Fruit fly (Drosophila melanogaster) whole organism, prepupa: ENCODE measurements around the gene CG6325.

Experiments
- Blimp-1 ChIP-seq: fragments of 200-800 bp; sonication (Bioruptor generic); optimal IDR thresholded peaks from 3 replicates; lab custom pipeline; 2017; ENCODE audit warnings: missing biosample characterization, missing genetic modification characterization, mild to moderate bottlenecking, moderate library complexity, missing genetic modification reagents
- CG10631 ChIP-seq: fragments of 200-800 bp; sonication (Bioruptor generic); optimal IDR thresholded peaks from 2 replicates; lab custom pipeline; 2016; ENCODE audit warnings: missing biosample characterization, missing genetic modification characterization
- CG10669 ChIP-seq: fragments of 200-800 bp; sonication (Bioruptor generic); optimal IDR thresholded peaks from 3 replicates; lab custom pipeline; 2018; ENCODE audit warnings: missing biosample characterization, mild to moderate bottlenecking, missing genetic modification characterization, moderate library complexity
- CG11294 ChIP-seq: fragments of 200-800 bp; sonication (Bioruptor generic); IDR thresholded peaks from 2 replicates; pipeline ENCODE4 v1.3.6; 2022; ENCODE audit warnings: missing biosample characterization, missing genetic modification characterization
- CG11762 ChIP-seq: fragments of 200-800 bp; sonication (Bioruptor generic); optimal IDR thresholded peaks from 3 replicates; lab custom pipeline; 2016; ENCODE audit warnings: missing biosample characterization, missing genetic modification characterization; ENCODE audit not compliant: insufficient read depth
- CG11902 ChIP-seq: fragments of 200-800 bp; sonication (Bioruptor generic); optimal IDR thresholded peaks from 3 replicates; lab custom pipeline; 2016; ENCODE audit warnings: missing biosample characterization, missing genetic modification characterization
- CG1621 ChIP-seq: fragments of 200-800 bp; sonication (Bioruptor generic); optimal IDR thresholded peaks from 3 replicates; lab custom pipeline; 2018; ENCODE audit warnings: missing biosample characterization, mild to moderate bottlenecking, missing genetic modification characterization
- CG16779 ChIP-seq: fragments of 200-800 bp; sonication (Bioruptor generic); optimal IDR thresholded peaks from 3 replicates; lab custom pipeline; 2017; ENCODE audit warnings: missing biosample characterization, mild to moderate bottlenecking, missing genetic modification characterization
- CG3032 ChIP-seq: fragments of 200-800 bp; optimal IDR thresholded peaks from 2 replicates; lab custom pipeline; 2019; ENCODE audit warnings: missing biosample characterization, mild to moderate bottlenecking, missing genetic modification characterization, moderate library complexity
- CG32006 ChIP-seq: fragments of 200-800 bp; sonication (Bioruptor generic); optimal IDR thresholded peaks from 3 replicates; lab custom pipeline; 2017; ENCODE audit warnings: missing biosample characterization, mild to moderate bottlenecking, missing genetic modification characterization
- CG34406 ChIP-seq: fragments of 200-800 bp; sonication (Bioruptor generic); optimal IDR thresholded peaks from 3 replicates; lab custom pipeline; 2016; ENCODE audit warnings: missing biosample characterization, missing genetic modification characterization
- CG3919 ChIP-seq: fragments of 200-800 bp; sonication (Bioruptor generic); optimal IDR thresholded peaks from 3 replicates; lab custom pipeline; 2016; ENCODE audit warnings: missing biosample characterization, missing genetic modification characterization
- CG6163 ChIP-seq: fragments of 200-800 bp; sonication (Bioruptor generic); IDR thresholded peaks from 3 replicates; pipeline ENCODE4 v1.3.6; 2022; ENCODE audit warnings: missing biosample characterization, missing genetic modification characterization
- CG6276 ChIP-seq: fragments of 200-800 bp; sonication (Bioruptor generic); optimal IDR thresholded peaks from 2 replicates; lab custom pipeline; 2017; ENCODE audit warnings: missing biosample characterization, mild to moderate bottlenecking, missing genetic modification characterization
- CG6792 ChIP-seq: fragments of 200-800 bp; sonication (Bioruptor generic); optimal IDR thresholded peaks from 3 replicates; lab custom pipeline; 2016; ENCODE audit warnings: missing biosample characterization, missing genetic modification characterization
- CG6808 ChIP-seq: fragments of 200-800 bp; sonication (Bioruptor generic); optimal IDR thresholded peaks from 3 replicates; lab custom pipeline; 2017; ENCODE audit warnings: missing biosample characterization, missing genetic modification characterization, mild to moderate bottlenecking, moderate library complexity, missing genetic modification reagents
- CG6854 ChIP-seq: fragments of 200-800 bp; sonication (Bioruptor generic); optimal IDR thresholded peaks from 2 replicates; lab custom pipeline; 2017; ENCODE audit warnings: missing biosample characterization, mild to moderate bottlenecking, missing genetic modification characterization
- CG8319 ChIP-seq: fragments of 200-800 bp; sonication (Bioruptor generic); optimal IDR thresholded peaks from 3 replicates; lab custom pipeline; 2016; ENCODE audit warnings: missing biosample characterization, missing genetic modification characterization
- CG8632 ChIP-seq: fragments of 200-800 bp; sonication (Bioruptor generic); optimal IDR thresholded peaks from 3 replicates; lab custom pipeline; 2016; ENCODE audit warnings: missing biosample characterization, missing genetic modification characterization
- CG9139 ChIP-seq: fragments of 200-800 bp; sonication (Bioruptor generic); optimal IDR thresholded peaks from 3 replicates; lab custom pipeline; 2017; ENCODE audit warnings: missing biosample characterization, mild to moderate bottlenecking, missing genetic modification characterization
- Eip75B ChIP-seq: fragments of 200-800 bp; sonication (Bioruptor generic); optimal IDR thresholded peaks from 3 replicates; lab custom pipeline; 2016; ENCODE audit warnings: missing biosample characterization, missing genetic modification characterization
- Eip93F ChIP-seq: fragments of 200-800 bp; sonication (Bioruptor generic); optimal IDR thresholded peaks from 2 replicates; lab custom pipeline; 2016; ENCODE audit warnings: missing biosample characterization, mild to moderate bottlenecking, missing genetic modification characterization
- Ets21C ChIP-seq: fragments of 200-800 bp; sonication (Bioruptor generic); optimal IDR thresholded peaks from 3 replicates; lab custom pipeline; 2016; ENCODE audit warnings: missing biosample characterization, missing genetic modification characterization
- Ets96B ChIP-seq: fragments of 200-800 bp; optimal IDR thresholded peaks from 2 replicates; lab custom pipeline; 2019; ENCODE audit warnings: missing biosample characterization, mild to moderate bottlenecking, missing genetic modification characterization, moderate library complexity
- Hr38 ChIP-seq: sonication (Bioruptor generic); optimal IDR thresholded peaks from 2 replicates; lab custom pipeline; 2016; ENCODE audit warnings: missing biosample characterization, missing genetic modification characterization
- Hr39 ChIP-seq: fragments of 200-800 bp; sonication (Bioruptor generic); optimal IDR thresholded peaks from 2 replicates; lab custom pipeline; 2016; ENCODE audit warnings: missing biosample characterization, missing genetic modification characterization
- Hr4 ChIP-seq: fragments of 200-800 bp; sonication (Bioruptor generic); optimal IDR thresholded peaks from 3 replicates; lab custom pipeline; 2016; ENCODE audit warnings: missing biosample characterization, missing genetic modification characterization
- Lpt ChIP-seq: fragments of 200-800 bp; sonication (Bioruptor generic); optimal IDR thresholded peaks from 3 replicates; lab custom pipeline; 2016; ENCODE audit warnings: missing biosample characterization, missing genetic modification characterization
- OdsH ChIP-seq: fragments of 200-800 bp; sonication (Bioruptor generic); optimal IDR thresholded peaks from 3 replicates; lab custom pipeline; 2016; ENCODE audit warnings: missing biosample characterization, missing genetic modification characterization
- Smox ChIP-seq: fragments of 200-800 bp; sonication (Bioruptor generic); optimal IDR thresholded peaks from 3 replicates; lab custom pipeline; 2016; ENCODE audit warnings: missing biosample characterization, missing genetic modification characterization
- Sox102F ChIP-seq: fragments of 200-800 bp; sonication (Bioruptor generic); optimal IDR thresholded peaks from 2 replicates; lab custom pipeline; 2016; ENCODE audit warnings: missing biosample characterization, mild to moderate bottlenecking, missing genetic modification characterization
- Sox15 ChIP-seq: fragments of 200-800 bp; sonication (Bioruptor generic); optimal IDR thresholded peaks from 3 replicates; lab custom pipeline; 2016; ENCODE audit warnings: missing biosample characterization, missing genetic modification characterization
- achi ChIP-seq: fragments of 200-800 bp; sonication (Bioruptor generic); optimal IDR thresholded peaks from 3 replicates; lab custom pipeline; 2016; ENCODE audit warnings: missing biosample characterization, missing genetic modification characterization
- dsx ChIP-seq: fragments of 200-800 bp; optimal IDR thresholded peaks from 3 replicates; lab custom pipeline; 2019; ENCODE audit warnings: missing biosample characterization, mild to moderate bottlenecking, missing genetic modification characterization, moderate library complexity; ENCODE audit not compliant: poor library complexity, severe bottlenecking
- eg ChIP-seq: fragments of 200-800 bp; sonication (Bioruptor generic); IDR thresholded peaks from 3 replicates; pipeline ENCODE4 v1.3.6; 2022; ENCODE audit warnings: missing biosample characterization, missing genetic modification characterization
- esn ChIP-seq: fragments of 200-800 bp; sonication (Bioruptor generic); optimal IDR thresholded peaks from 2 replicates; lab custom pipeline; 2016; ENCODE audit warnings: missing biosample characterization, mild to moderate bottlenecking, missing genetic modification characterization, moderate library complexity
- fd59A ChIP-seq: fragments of 200-800 bp; sonication (Bioruptor generic); optimal IDR thresholded peaks from 2 replicates; lab custom pipeline; 2017; ENCODE audit warnings: missing biosample characterization, mild to moderate bottlenecking, missing genetic modification characterization, missing genetic modification reagents
- fd85E ChIP-seq: fragments of 200-800 bp; sonication (Bioruptor generic); optimal IDR thresholded peaks from 3 replicates; lab custom pipeline; 2016; ENCODE audit warnings: missing biosample characterization, missing genetic modification characterization
- fkh ChIP-seq: fragments of 200-800 bp; sonication (Bioruptor generic); optimal IDR thresholded peaks from 3 replicates; lab custom pipeline; 2017; ENCODE audit warnings: missing biosample characterization, mild to moderate bottlenecking, missing genetic modification characterization, moderate library complexity
- lz ChIP-seq: fragments of 200-800 bp; sonication (Bioruptor generic); optimal IDR thresholded peaks from 3 replicates; lab custom pipeline; 2016; ENCODE audit warnings: missing biosample characterization, missing genetic modification characterization
- net ChIP-seq: fragments of 200-800 bp; sonication (Bioruptor generic); optimal IDR thresholded peaks from 3 replicates; lab custom pipeline; 2016; ENCODE audit warnings: missing biosample characterization, missing genetic modification characterization
- pdm3 ChIP-seq: fragments of 200-800 bp; sonication (Bioruptor generic); optimal IDR thresholded peaks from 3 replicates; lab custom pipeline; 2016; ENCODE audit warnings: missing biosample characterization, missing genetic modification characterization
- salr ChIP-seq, 2 experiments: fragments of 200-800 bp; sonication (Bioruptor generic); optimal IDR thresholded peaks; 3 replicates each; lab custom pipeline; 2016 to 2018; ENCODE audit warnings: missing biosample characterization in 2 of 2, missing genetic modification characterization in 2 of 2, mild to moderate bottlenecking in 1 of 2
- spab ChIP-seq: fragments of 200-800 bp; sonication (Bioruptor generic); optimal IDR thresholded peaks from 2 replicates; lab custom pipeline; 2017; ENCODE audit warnings: missing biosample characterization, mild to moderate bottlenecking, missing genetic modification characterization, missing genetic modification reagents
- ss ChIP-seq, 2 experiments: fragments of 200-800 bp; sonication (Bioruptor generic); optimal IDR thresholded peaks; 2 replicates in 1 of 2; 3 replicates in 1 of 2; lab custom pipeline; 2017 to 2018; ENCODE audit warnings: mild to moderate bottlenecking in 2 of 2, missing biosample characterization in 2 of 2, missing genetic modification characterization in 2 of 2, moderate library complexity in 1 of 2

The CG6325 gene

dm6 chr3R:10412550-10413459 lies 5.7 kb upstream of the CG6325 start, which contains the start of the genes Irp-1B and Rrp46 (continued):
- no peak for TF ChIP-seq Eip93F (GFP tag; lab: Kevin White, UChicago)
- no peak for TF ChIP-seq spab (GFP tag; lab: Kevin White, UChicago)
- TF ChIP-seq lz (GFP tag; lab: Kevin White, UChicago): peak; percentile 20
- no peak for TF ChIP-seq Ets96B (tag; lab: Kevin White, UChicago)
- TF ChIP-seq CG10631 (GFP tag; lab: Kevin White, UChicago): no peak
- TF ChIP-seq CG6854: peak; percentile 5
- TF ChIP-seq CG6163 (GFP tag; lab: Robert Waterston, UW): no peak

- TF ChIP-seq CG9139 (GFP tag; lab: Kevin White, UChicago) (no peak), lz (GFP tag; lab: Kevin White, UChicago) (peak; percentile 15), Hr38 (GFP tag; lab: Kevin White, UChicago) (no peak), Eip75B (GFP tag; lab: Kevin White, UChicago) (no peak), OdsH (no peak), Sox102F (GFP tag; lab: Kevin White, UChicago) (no peak), CG6792 (no peak), CG11294 (GFP tag; lab: Robert Waterston, UW) (peak; percentile 69), Hr4 (no peak), pdm3 (GFP tag; lab: Kevin White, UChicago) (no peak), CG8632 (no peak), Sox15 (no peak), Ets96B (tag; lab: Kevin White, UChicago) (no peak), CG6163 (GFP tag; lab: Robert Waterston, UW) (peak; percentile 66; the same call in 2 of the 3 replicates), fd59A (GFP tag; lab: Kevin White, UChicago) (no peak), salr (GFP tag; optimal IDR thresholded peaks at IDR 0.05; lab: Kevin White, UChicago) (no peak), eg (GFP tag; lab: Robert Waterston, UW) (no peak; the same call in 1 of the 3 replicates), net (GFP tag; lab: Kevin White, UChicago) (no peak), CG8319 (GFP tag; lab: Kevin White, UChicago) (peak; percentile 2), Ets21C (GFP tag; lab: Kevin White, UChicago) (no peak), CG3032 (tag; lab: Kevin White, UChicago) (no peak), fd85E (no peak), ss (GFP tag; optimal IDR thresholded peaks at IDR 0.05; lab: Kevin White, UChicago) (no peak), Blimp-1 (no peak), CG10631 (GFP tag; lab: Kevin White, UChicago) (no peak), esn (GFP tag; lab: Kevin White, UChicago) (no peak), dsx (GFP tag; lab: Kevin White, UChicago) (no peak), Lpt (GFP tag; lab: Kevin White, UChicago) (no peak), CG16779 (tag; lab: Kevin White, UChicago) (no peak), Eip93F (GFP tag; lab: Kevin White, UChicago) (no peak), Smox (GFP tag; lab: Kevin White, UChicago) (no peak), CG11762 (GFP tag; lab: Kevin White, UChicago) (no peak), CG3919 (GFP tag; lab: Kevin White, UChicago) (no peak), CG6276 (no peak), CG11902 (GFP tag; lab: Kevin White, UChicago) (no peak), CG32006 (GFP tag; lab: Kevin White, UChicago) (no peak), CG6808 (GFP tag; lab: Kevin White, UChicago) (no peak), CG1621 (tag; lab: Kevin White, UChicago) (no peak), fkh (GFP tag; lab: Kevin White, UChicago) (no peak), CG10669 (GFP tag; lab: Kevin White, UChicago) (no peak), Hr39 (GFP tag; lab: Kevin White, UChicago) (no peak), CG34406 (GFP tag; lab: Kevin White, UChicago) (no peak), achi (no peak)
Measured at dm6 chr3R:10411752-10412549, 4.9 kb upstream of the CG6325 start.
